Fruit fly (Drosophila melanogaster) whole organism, embryonic: ENCODE results near the gene jus.
A peak's percentile ranks its signal among the peaks of the same experiment; 100 is the strongest.

ENCODE experiments used
- CG10209 ChIP-seq: fragments of 200-800 bp; sonication (Bioruptor generic); optimal IDR thresholded peaks from 3 replicates; lab custom pipeline; 2017; ENCODE audit warnings: missing biosample characterization, mild to moderate bottlenecking, missing genetic modification characterization, missing genetic modification reagents
- CG10654 ChIP-seq: fragments of 200-800 bp; sonication (Bioruptor generic); optimal IDR thresholded peaks from 2 replicates; lab custom pipeline; 2016; ENCODE audit warnings: missing biosample characterization, missing genetic modification characterization
- CG11093 ChIP-seq: fragments of 200-800 bp; sonication (Bioruptor generic); IDR thresholded peaks from 3 replicates; pipeline ENCODE4 v1.3.6; 2022; ENCODE audit warnings: missing biosample characterization, missing genetic modification characterization
- CG11398 ChIP-seq: fragments of 200-800 bp; sonication (Bioruptor generic); optimal IDR thresholded peaks from 2 replicates; lab custom pipeline; 2016; ENCODE audit warnings: missing biosample characterization, missing genetic modification characterization
- CG11695 ChIP-seq: fragments of 200-800 bp; sonication (Bioruptor generic); IDR thresholded peaks from 3 replicates; pipeline ENCODE4 v1.3.6; 2022; ENCODE audit warnings: missing biosample characterization, missing genetic modification characterization
- CG11723 ChIP-seq: fragments of 200-800 bp; sonication (Bioruptor generic); optimal IDR thresholded peaks from 2 replicates; lab custom pipeline; 2017; ENCODE audit warnings: missing biosample characterization, mild to moderate bottlenecking, missing genetic modification characterization
- CG12155 ChIP-seq: fragments of 200-800 bp; sonication (Bioruptor generic); optimal IDR thresholded peaks from 3 replicates; lab custom pipeline; 2016; ENCODE audit warnings: missing biosample characterization, missing genetic modification characterization
- CG13624 ChIP-seq: fragments of 200-800 bp; sonication (Bioruptor generic); optimal IDR thresholded peaks from 2 replicates; lab custom pipeline; 2016; ENCODE audit warnings: missing biosample characterization, missing genetic modification characterization
- CG15479 ChIP-seq: fragments of 200-800 bp; sonication (Bioruptor generic); optimal IDR thresholded peaks from 3 replicates; lab custom pipeline; 2019; ENCODE audit warnings: missing biosample characterization, mild to moderate bottlenecking, missing genetic modification characterization, moderate library complexity
- CG15696 ChIP-seq: fragments of 200-800 bp; sonication (Bioruptor generic); optimal IDR thresholded peaks from 2 replicates; lab custom pipeline; 2019; ENCODE audit warnings: missing biosample characterization, mild to moderate bottlenecking, missing genetic modification characterization, moderate library complexity
- CG16815 ChIP-seq: fragments of 200-800 bp; sonication (Bioruptor generic); optimal IDR thresholded peaks from 3 replicates; lab custom pipeline; 2017; ENCODE audit warnings: missing biosample characterization, mild to moderate bottlenecking, missing genetic modification characterization
- CG17385 ChIP-seq: fragments of 200-800 bp; sonication (Bioruptor generic); optimal IDR thresholded peaks from 3 replicates; lab custom pipeline; 2018; ENCODE audit warnings: missing biosample characterization, mild to moderate bottlenecking, missing genetic modification characterization
- CG17829 ChIP-seq: fragments of 200-800 bp; optimal IDR thresholded peaks from 2 replicates; lab custom pipeline; 2019; ENCODE audit warnings: missing biosample characterization, mild to moderate bottlenecking, missing genetic modification characterization, moderate library complexity
- CG2120 ChIP-seq: fragments of 200-800 bp; sonication (Bioruptor generic); optimal IDR thresholded peaks from 3 replicates; lab custom pipeline; 2016; ENCODE audit warnings: missing biosample characterization, missing genetic modification characterization
- CG2678 ChIP-seq: fragments of 200-800 bp; sonication (Bioruptor generic); optimal IDR thresholded peaks from 3 replicates; lab custom pipeline; 2019; ENCODE audit warnings: missing biosample characterization, mild to moderate bottlenecking, missing genetic modification characterization, moderate library complexity
- CG4707 ChIP-seq: fragments of 200-800 bp; sonication (Bioruptor generic); optimal IDR thresholded peaks from 2 replicates; lab custom pipeline; 2018; ENCODE audit warnings: missing biosample characterization, mild to moderate bottlenecking, missing genetic modification characterization, moderate library complexity
- CG4854 ChIP-seq: fragments of 200-800 bp; sonication (Bioruptor generic); optimal IDR thresholded peaks from 2 replicates; lab custom pipeline; 2016; ENCODE audit warnings: missing biosample characterization, missing genetic modification characterization, inconsistent platforms
- CG5180 ChIP-seq: fragments of 200-800 bp; sonication (Bioruptor generic); optimal IDR thresholded peaks from 3 replicates; lab custom pipeline; 2017; ENCODE audit warnings: missing biosample characterization, missing genetic modification characterization, mild to moderate bottlenecking, moderate library complexity, missing genetic modification reagents
- CG5245 ChIP-seq: fragments of 200-800 bp; sonication (Bioruptor generic); optimal IDR thresholded peaks from 3 replicates; lab custom pipeline; 2016; ENCODE audit warnings: missing biosample characterization, missing genetic modification characterization
- CG6683 ChIP-seq: fragments of 200-800 bp; sonication (Bioruptor generic); optimal IDR thresholded peaks from 2 replicates; lab custom pipeline; 2017; ENCODE audit warnings: missing biosample characterization, mild to moderate bottlenecking, missing genetic modification characterization, missing genetic modification reagents
- CG6765 ChIP-seq: fragments of 200-800 bp; sonication (Bioruptor generic); optimal IDR thresholded peaks from 3 replicates; lab custom pipeline; 2017; ENCODE audit warnings: missing biosample characterization, mild to moderate bottlenecking, missing genetic modification characterization
- CG7372 ChIP-seq: fragments of 200-800 bp; sonication (Bioruptor generic); IDR thresholded peaks from 2 replicates; pipeline ENCODE4 v1.3.6; 2022; ENCODE audit warnings: missing biosample characterization, missing genetic modification characterization
- CG7928 ChIP-seq: fragments of 200-800 bp; sonication (Bioruptor generic); optimal IDR thresholded peaks from 2 replicates; lab custom pipeline; 2017; ENCODE audit warnings: missing biosample characterization, mild to moderate bottlenecking, missing genetic modification characterization
- CG9817 ChIP-seq: fragments of 200-800 bp; sonication (Bioruptor generic); optimal IDR thresholded peaks from 2 replicates; lab custom pipeline; 2018; ENCODE audit warnings: missing biosample characterization, mild to moderate bottlenecking, missing genetic modification characterization, moderate library complexity
- Oaz ChIP-seq: fragments of 200-800 bp; sonication (Bioruptor generic); IDR thresholded peaks from 2 replicates; pipeline ENCODE4 v1.3.6; 2022; ENCODE audit warnings: missing biosample characterization, missing genetic modification characterization
- Ravus ChIP-seq: fragments of 200-800 bp; sonication (Bioruptor generic); IDR thresholded peaks from 2 replicates; pipeline ENCODE4 v1.3.6; 2022; ENCODE audit warnings: missing biosample characterization, missing genetic modification characterization
- Sox102F ChIP-seq: fragments of 200-800 bp; sonication (Bioruptor generic); optimal IDR thresholded peaks from 2 replicates; lab custom pipeline; 2018; ENCODE audit warnings: missing biosample characterization, mild to moderate bottlenecking, missing genetic modification characterization, moderate library complexity
- Usf ChIP-seq: fragments of 200-800 bp; sonication (Bioruptor generic); optimal IDR thresholded peaks from 2 replicates; lab custom pipeline; 2017; ENCODE audit warnings: missing genotype, missing biosample characterization, missing genetic modification characterization
- al ChIP-seq: fragments of 200-800 bp; sonication (Bioruptor generic); IDR thresholded peaks from 2 replicates; pipeline ENCODE4 v1.3.6; 2022; ENCODE audit warnings: missing biosample characterization, missing genetic modification characterization
- az2 ChIP-seq: fragments of 200-800 bp; sonication (Bioruptor generic); optimal IDR thresholded peaks from 3 replicates; lab custom pipeline; 2016; ENCODE audit warnings: missing biosample characterization, missing genetic modification characterization
- bowl ChIP-seq: fragments of 200-800 bp; sonication (Bioruptor generic); IDR thresholded peaks from 2 replicates; pipeline ENCODE4 v1.3.6; 2022; ENCODE audit warnings: missing biosample characterization, missing genetic modification characterization
- btn ChIP-seq: fragments of 200-800 bp; sonication (Bioruptor generic); optimal IDR thresholded peaks from 2 replicates; lab custom pipeline; 2016; ENCODE audit warnings: missing biosample characterization, missing genetic modification characterization
- caup ChIP-seq: fragments of 200-800 bp; sonication (Bioruptor generic); optimal IDR thresholded peaks from 3 replicates; lab custom pipeline; 2017; ENCODE audit warnings: missing biosample characterization, mild to moderate bottlenecking, missing genetic modification characterization, moderate library complexity; ENCODE audit not compliant: severe bottlenecking
- dpn ChIP-seq, 2 experiments: fragments of 200-800 bp; sonication (Bioruptor generic); optimal IDR thresholded peaks; 3 replicates each; lab custom pipeline; 2016; ENCODE audit warnings: missing biosample characterization in 2 of 2, missing genetic modification characterization in 2 of 2
- gce ChIP-seq: fragments of 200-800 bp; sonication (Bioruptor generic); IDR thresholded peaks from 3 replicates; pipeline ENCODE4 v1.3.6; 2022; ENCODE audit warnings: missing biosample characterization, missing genetic modification characterization
- klu ChIP-seq: fragments of 200-800 bp; sonication (Bioruptor generic); IDR thresholded peaks from 2 replicates; pipeline ENCODE4 v1.3.6; 2022; ENCODE audit warnings: missing biosample characterization, missing genetic modification characterization
- lmd ChIP-seq: fragments of 200-800 bp; sonication (Bioruptor generic); IDR thresholded peaks from 2 replicates; pipeline ENCODE4 v1.3.6; 2022; ENCODE audit warnings: missing biosample characterization, missing genetic modification characterization
- lola ChIP-seq, 3 experiments: fragments of >200 bp in 2 of 3; fragments of 200-800 bp in 1 of 3; sonication (Bioruptor generic) in 1 of 3; optimal IDR thresholded peaks; 2 replicates each; lab custom pipeline; 2017 to 2019; ENCODE audit warnings: missing biosample characterization in 3 of 3, missing genetic modification characterization in 3 of 3, mild to moderate bottlenecking in 1 of 3, moderate library complexity in 1 of 3
- prd ChIP-seq, 3 experiments: fragments of >200 bp in 2 of 3; fragments of 200-800 bp in 1 of 3; sonication (Bioruptor generic) in 1 of 3; optimal IDR thresholded peaks in 2 of 3; IDR thresholded peaks in 1 of 3; 2 replicates in 2 of 3; 3 replicates in 1 of 3; pipeline versions ENCODE4 v1.3.6 to Lab custom; 2017 to 2022; ENCODE audit warnings: missing biosample characterization in 1 of 3, missing genetic modification characterization in 1 of 3
- sens ChIP-seq: fragments of 200-800 bp; sonication (Bioruptor generic); peaks from one replicate; lab custom pipeline; 2016; ENCODE audit warnings: missing biosample characterization, missing genetic modification characterization
- sens-2 ChIP-seq: fragments of 200-800 bp; sonication (Bioruptor generic); IDR thresholded peaks from 2 replicates; pipeline ENCODE4 v1.3.6; 2022; ENCODE audit warnings: missing biosample characterization, missing genetic modification characterization
- slp2 ChIP-seq: fragments of 200-800 bp; sonication (Bioruptor generic); optimal IDR thresholded peaks from 2 replicates; lab custom pipeline; 2016; ENCODE audit warnings: missing biosample characterization, missing genetic modification characterization
- sqz ChIP-seq: fragments of 200-800 bp; sonication (Bioruptor generic); optimal IDR thresholded peaks from 3 replicates; lab custom pipeline; 2018; ENCODE audit warnings: missing biosample characterization, mild to moderate bottlenecking, missing genetic modification characterization
- sug ChIP-seq: fragments of 200-800 bp; optimal IDR thresholded peaks from 2 replicates; lab custom pipeline; 2019; ENCODE audit warnings: missing biosample characterization, mild to moderate bottlenecking, missing genetic modification characterization, moderate library complexity
- trem ChIP-seq: fragments of 200-800 bp; optimal IDR thresholded peaks from 3 replicates; lab custom pipeline; 2019; ENCODE audit warnings: missing biosample characterization, mild to moderate bottlenecking, missing genetic modification characterization, moderate library complexity
- ttk ChIP-seq: fragments of 200-800 bp; sonication (Bioruptor generic); IDR thresholded peaks from 2 replicates; pipeline ENCODE4 v2.1.2; 2022; ENCODE audit warnings: missing biosample characterization, missing genetic modification characterization
- usp ChIP-seq: fragments of >200 bp; optimal IDR thresholded peaks from 2 replicates; lab custom pipeline; 2017; ENCODE audit warnings: missing biosample characterization, missing genetic modification characterization
- vvl ChIP-seq: fragments of 200-800 bp; sonication (Bioruptor generic); IDR thresholded peaks from 2 replicates; pipeline ENCODE4 v1.3.6; 2022; ENCODE audit warnings: missing biosample characterization, missing genetic modification characterization
- wdn ChIP-seq: fragments of 200-800 bp; sonication (Bioruptor generic); IDR thresholded peaks from 2 replicates; pipeline ENCODE4 v1.3.6; 2022; ENCODE audit warnings: missing biosample characterization, missing genetic modification characterization

The jus gene

dm6 chr3R:29207012-29207656 lies 12.3 kb upstream of the jus start (continued):
- TF ChIP-seq CG17829: peak; percentile 57
- TF ChIP-seq CG7928 (GFP tag; lab: Kevin White, UChicago): peak; percentile 11
- peak; percentile 37 for TF ChIP-seq CG15696 (tag; lab: Kevin White, UChicago)
- TF ChIP-seq CG4707 (GFP tag; lab: Kevin White, UChicago): peak; percentile 43
- TF ChIP-seq dpn (GFP tag; optimal IDR thresholded peaks at IDR 0.05; lab: Kevin White, UChicago): peak in 1 of 2 experiments; percentile 61
- TF ChIP-seq CG11093: peak; percentile 21; the same call in 1 of the 3 replicates
- TF ChIP-seq CG6683 (GFP tag; lab: Kevin White, UChicago): no peak
- TF ChIP-seq CG12155 (GFP tag; lab: Kevin White, UChicago): peak; percentile 20
- 0 out of 3 replicates have a peak, but pooled peaks have one; percentile 51 for TF ChIP-seq gce
- TF ChIP-seq Usf (GFP tag; lab: Kevin White, UChicago): peak; percentile 26
- TF ChIP-seq usp (GFP tag; lab: Kevin White, UChicago): no peak
- peak; percentile 33 for TF ChIP-seq sqz (GFP tag; lab: Kevin White, UChicago)
- no peak for TF ChIP-seq slp2 (GFP tag; lab: Kevin White, UChicago)
- peak; percentile 56; the same call in 1 of the 2 replicates for TF ChIP-seq sens-2 (GFP tag; lab: Robert Waterston, UW)
- TF ChIP-seq CG11695: peak; percentile 67; the same call in 2 of the 3 replicates
- no peak for TF ChIP-seq prd (optimal IDR thresholded peaks at IDR 0.05; lab: Kevin White, UChicago)
- TF ChIP-seq prd (GFP tag; IDR thresholded peaks at IDR 0.05; lab: Robert Waterston, UW): peak; percentile 77
- TF ChIP-seq lmd: peak; percentile 78
- peak; percentile 42 for TF ChIP-seq CG17385 (GFP tag; lab: Kevin White, UChicago)
- peak; percentile 38 for TF ChIP-seq sug
- peak; percentile 39; the same call in 1 of the 2 replicates for TF ChIP-seq bowl
- TF ChIP-seq Ravus (GFP tag; lab: Robert Waterston, UW): peak; percentile 1; the same call in 1 of the 2 replicates
- no peak for TF ChIP-seq CG11398 (GFP tag; lab: Kevin White, UChicago)
- TF ChIP-seq caup: peak; percentile 54
- peak; percentile 31; the same call in 1 of the 2 replicates for TF ChIP-seq CG7372 (GFP tag; lab: Robert Waterston, UW)
- TF ChIP-seq ttk: peak; percentile 60
- no peak for TF ChIP-seq CG15479 (GFP tag; lab: Kevin White, UChicago)
- peak; percentile 44 for TF ChIP-seq CG10209 (GFP tag; lab: Kevin White, UChicago)
- peak; percentile 32 for TF ChIP-seq CG10654 (GFP tag; lab: Kevin White, UChicago)
- no peak for TF ChIP-seq CG13624 (GFP tag; lab: Kevin White, UChicago)
- TF ChIP-seq CG5245: peak; percentile 14
- TF ChIP-seq CG4854 (GFP tag; lab: Kevin White, UChicago): no peak
- TF ChIP-seq CG9817 (tag; lab: Kevin White, UChicago): peak; percentile 75
- no peak for TF ChIP-seq Oaz (GFP tag; lab: Robert Waterston, UW)
- peak; percentile 45; the same call in 1 of the 2 replicates for TF ChIP-seq wdn (GFP tag; lab: Robert Waterston, UW)
- peak; percentile 24 for TF ChIP-seq CG5180
- peak; percentile 38 for TF ChIP-seq az2 (GFP tag; lab: Kevin White, UChicago)
- 0 out of 2 replicates have a peak, but pooled peaks have one; percentile 50 for TF ChIP-seq klu (GFP tag; lab: Robert Waterston, UW)
- TF ChIP-seq Sox102F: peak; percentile 74
- TF ChIP-seq trem: no peak
- peak; percentile 42 for TF ChIP-seq CG2120 (GFP tag; lab: Kevin White, UChicago)
- peak; percentile 39 for TF ChIP-seq al (GFP tag; lab: Robert Waterston, UW)
- peak; percentile 24 for TF ChIP-seq CG11723 (GFP tag; lab: Kevin White, UChicago)
- peak in 1 of 3 experiments; percentile 14 for TF ChIP-seq lola (GFP tag; optimal IDR thresholded peaks at IDR 0.05; lab: Kevin White, UChicago)
- TF ChIP-seq CG16815 (GFP tag; lab: Kevin White, UChicago): peak; percentile 37
- TF ChIP-seq sens (GFP tag; lab: Kevin White, UChicago): peak; percentile 48
- peak; percentile 77 for TF ChIP-seq CG2678
- TF ChIP-seq vvl (GFP tag; lab: Robert Waterston, UW): peak; percentile 82
- no peak for TF ChIP-seq btn
- TF ChIP-seq CG6765 (GFP tag; lab: Kevin White, UChicago): no peak
